Worm (Caenorhabditis elegans) whole organism, late embryonic: Measurements from ENCODE around the gene bnc-1.

Experiments
- ceh-19 ChIP-seq: fragments of 200-800 bp; sonication (Bioruptor generic); optimal IDR thresholded peaks from 2 replicates; lab custom pipeline; 2018; ENCODE audit warnings: mild to moderate bottlenecking, missing genetic modification characterization, missing compliant biosample characterization
- fax-1 ChIP-seq: sonication (generic microtip); optimal IDR thresholded peaks from 2 replicates; lab custom pipeline; 2016; ENCODE audit warnings: missing genotype, missing genetic modification characterization, missing compliant biosample characterization
- lin-11 ChIP-seq: fragments of 200-800 bp; sonication (Bioruptor generic); optimal IDR thresholded peaks from 2 replicates; lab custom pipeline; 2018; ENCODE audit warnings: mild to moderate bottlenecking, missing genetic modification characterization, missing compliant biosample characterization
- madf-2 ChIP-seq: sonication (generic microtip); optimal IDR thresholded peaks from 2 replicates; lab custom pipeline; 2017; ENCODE audit warnings: missing genetic modification characterization, missing compliant biosample characterization
- nfya-1 ChIP-seq: sonication (generic microtip); optimal IDR thresholded peaks from 2 replicates; lab custom pipeline; 2017; ENCODE audit warnings: missing genetic modification characterization, mild to moderate bottlenecking, missing compliant biosample characterization, antibody characterized with exemption, moderate library complexity
- npax-4 ChIP-seq: sonication (generic microtip); optimal IDR thresholded peaks from 2 replicates; lab custom pipeline; 2016; ENCODE audit warnings: missing genetic modification characterization, missing compliant biosample characterization
- pag-3 ChIP-seq: sonication (generic microtip); optimal IDR thresholded peaks from 2 replicates; lab custom pipeline; 2016; ENCODE audit warnings: missing compliant biosample characterization, missing genetic modification characterization, borderline replicate concordance
- sdc-2 ChIP-seq: sonication (generic microtip); optimal IDR thresholded peaks from 2 replicates; lab custom pipeline; 2016; ENCODE audit warnings: missing genotype, missing genetic modification characterization, missing compliant biosample characterization
- unc-86 ChIP-seq: sonication (generic microtip); optimal IDR thresholded peaks from 2 replicates; lab custom pipeline; 2016; ENCODE audit warnings: missing genetic modification characterization, missing compliant biosample characterization

DNA sequence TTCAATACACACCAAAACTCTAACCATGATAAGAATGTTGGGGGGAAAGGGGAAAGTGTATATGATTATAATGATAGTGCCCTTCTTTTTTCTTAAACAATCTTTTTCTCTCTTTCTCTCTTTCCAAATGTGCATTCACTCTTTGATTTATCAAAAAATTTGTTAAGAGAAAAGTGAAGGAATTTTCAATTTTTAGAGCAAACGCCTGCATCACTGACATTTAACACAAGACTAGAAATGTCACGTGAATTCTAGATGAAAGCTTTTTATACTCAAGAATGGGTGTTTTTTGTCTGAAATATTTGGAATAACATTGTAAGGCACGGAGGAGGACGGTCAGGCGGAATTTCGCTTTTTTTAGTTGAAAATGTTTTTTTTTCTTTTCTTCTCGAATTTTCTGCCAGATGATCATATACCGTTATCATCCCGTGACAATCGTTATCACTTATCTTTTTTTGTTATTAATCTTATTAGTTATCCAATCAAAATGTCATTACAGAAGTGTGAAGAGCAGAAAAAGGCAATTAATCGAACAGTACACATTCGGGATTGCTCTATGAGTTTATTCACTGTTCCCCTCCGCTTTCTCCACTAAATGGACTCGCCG is 25.2 kb upstream of the bnc-1 start, which contains the start of the genes frm-7 and F55C5.17:
- no peak for TF ChIP-seq pag-3 (tag; lab: Kevin White, UChicago)
- TF ChIP-seq nfya-1 (tag; lab: Kevin White, UChicago): no peak
- no peak for TF ChIP-seq npax-4 (tag; lab: Kevin White, UChicago)
- TF ChIP-seq fax-1 (tag; lab: Kevin White, UChicago): no peak
- TF ChIP-seq unc-86: no peak
- TF ChIP-seq ceh-19: no peak
- TF ChIP-seq madf-2 (tag; lab: Kevin White, UChicago): no peak
- no peak for TF ChIP-seq sdc-2 (tag; lab: Kevin White, UChicago)
- no peak for TF ChIP-seq lin-11 (tag; lab: Kevin White, UChicago)
